Fruit fly (Drosophila melanogaster) whole organism, embryonic: ENCODE measurements around the gene crq.
A peak's percentile ranks its signal among the peaks of the same experiment; 100 is the strongest.

Experiments
- BtbVII ChIP-seq: fragments of 200-800 bp; sonication (Bioruptor generic); optimal IDR thresholded peaks from 3 replicates; lab custom pipeline; 2017; ENCODE audit warnings: missing biosample characterization, mild to moderate bottlenecking, missing genetic modification characterization
- CG10366 ChIP-seq: fragments of 200-800 bp; sonication (Bioruptor generic); IDR thresholded peaks from 2 replicates; pipeline ENCODE4 v1.3.6; 2022; ENCODE audit warnings: missing biosample characterization, missing genetic modification characterization
- CG11695 ChIP-seq: fragments of 200-800 bp; sonication (Bioruptor generic); IDR thresholded peaks from 3 replicates; pipeline ENCODE4 v1.3.6; 2022; ENCODE audit warnings: missing biosample characterization, missing genetic modification characterization
- CG12299 ChIP-seq: fragments of 200-800 bp; sonication (Bioruptor generic); optimal IDR thresholded peaks from 2 replicates; lab custom pipeline; 2018; ENCODE audit warnings: missing biosample characterization, mild to moderate bottlenecking, missing genetic modification characterization
- CG12744 ChIP-seq: fragments of 200-800 bp; sonication (Bioruptor generic); optimal IDR thresholded peaks from 2 replicates; lab custom pipeline; 2016; ENCODE audit warnings: missing biosample characterization, missing genetic modification characterization
- CG14860 ChIP-seq: fragments of 200-800 bp; sonication (Bioruptor generic); IDR thresholded peaks from 3 replicates; pipeline ENCODE4 v1.3.6; 2022; ENCODE audit warnings: missing biosample characterization, missing genetic modification characterization; ENCODE audit not compliant: partially characterized antibody
- CG17359 ChIP-seq: fragments of 200-800 bp; sonication (Bioruptor generic); optimal IDR thresholded peaks from 3 replicates; lab custom pipeline; 2018; ENCODE audit warnings: missing biosample characterization, mild to moderate bottlenecking, missing genetic modification characterization, moderate library complexity
- CG18011 ChIP-seq: fragments of 200-800 bp; sonication (Bioruptor generic); optimal IDR thresholded peaks from 2 replicates; lab custom pipeline; 2017; ENCODE audit warnings: missing biosample characterization, missing genetic modification characterization, mild to moderate bottlenecking, moderate library complexity, missing genotype
- CG18476 ChIP-seq: fragments of 200-800 bp; sonication (Bioruptor generic); optimal IDR thresholded peaks from 2 replicates; lab custom pipeline; 2016; ENCODE audit warnings: missing biosample characterization, mild to moderate bottlenecking, missing genetic modification characterization
- CG2120 ChIP-seq: fragments of 200-800 bp; sonication (Bioruptor generic); optimal IDR thresholded peaks from 3 replicates; lab custom pipeline; 2016; ENCODE audit warnings: missing biosample characterization, missing genetic modification characterization
- CG2129 ChIP-seq: fragments of 200-800 bp; sonication (Bioruptor generic); IDR thresholded peaks from 2 replicates; pipeline ENCODE4 v1.3.6; 2022; ENCODE audit warnings: missing biosample characterization, missing genetic modification characterization; ENCODE audit not compliant: partially characterized antibody
- CG31365 ChIP-seq: fragments of 200-800 bp; sonication (Bioruptor generic); optimal IDR thresholded peaks from 2 replicates; lab custom pipeline; 2018; ENCODE audit warnings: missing biosample characterization, mild to moderate bottlenecking, missing genetic modification characterization
- CG31388 ChIP-seq: fragments of 200-800 bp; sonication (Bioruptor generic); optimal IDR thresholded peaks from 2 replicates; lab custom pipeline; 2016; ENCODE audit warnings: missing biosample characterization, missing genetic modification characterization
- CG32772 ChIP-seq: fragments of 200-800 bp; sonication (Bioruptor generic); IDR thresholded peaks from 2 replicates; pipeline ENCODE4 v1.3.6; 2022; ENCODE audit warnings: missing biosample characterization, missing genetic modification characterization
- CG3281 ChIP-seq: fragments of 200-800 bp; sonication (Bioruptor generic); optimal IDR thresholded peaks from 3 replicates; lab custom pipeline; 2017; ENCODE audit warnings: missing biosample characterization, mild to moderate bottlenecking, missing genetic modification characterization
- CG34224 ChIP-seq: fragments of 200-800 bp; sonication (Bioruptor generic); IDR thresholded peaks from 3 replicates; pipeline ENCODE4 v1.3.6; 2022; ENCODE audit warnings: missing biosample characterization, missing genetic modification characterization; ENCODE audit not compliant: partially characterized antibody
- CG43689 ChIP-seq: fragments of 200-800 bp; sonication (Bioruptor generic); IDR thresholded peaks from 2 replicates; pipeline ENCODE4 v1.3.6; 2022; ENCODE audit warnings: missing biosample characterization, missing genetic modification characterization
- CG4617 ChIP-seq: fragments of 200-800 bp; sonication (Bioruptor generic); optimal IDR thresholded peaks from 3 replicates; lab custom pipeline; 2016; ENCODE audit warnings: missing biosample characterization, missing genetic modification characterization, borderline replicate concordance
- CG7963 ChIP-seq: fragments of 200-800 bp; sonication (Bioruptor generic); IDR thresholded peaks from 3 replicates; pipeline ENCODE4 v1.3.6; 2022; ENCODE audit warnings: missing biosample characterization, missing genetic modification characterization; ENCODE audit not compliant: partially characterized antibody
- CG8388 ChIP-seq: fragments of 200-800 bp; sonication (Bioruptor generic); optimal IDR thresholded peaks from 2 replicates; lab custom pipeline; 2019; ENCODE audit warnings: missing biosample characterization, mild to moderate bottlenecking, missing genetic modification characterization, moderate library complexity
- CG8944 ChIP-seq: fragments of 200-800 bp; sonication (Bioruptor generic); optimal IDR thresholded peaks from 3 replicates; lab custom pipeline; 2016; ENCODE audit warnings: missing biosample characterization, missing genetic modification characterization
- CG9609 ChIP-seq: fragments of 200-800 bp; sonication (Bioruptor generic); optimal IDR thresholded peaks from 3 replicates; lab custom pipeline; 2016; ENCODE audit warnings: missing biosample characterization, missing genetic modification characterization
- CTCF ChIP-seq: fragments of 200-800 bp; sonication (Bioruptor generic); optimal IDR thresholded peaks from 2 replicates; lab custom pipeline; 2017; ENCODE audit warnings: missing biosample characterization, mild to moderate bottlenecking, missing genetic modification characterization, moderate library complexity
- Doc2 ChIP-seq: fragments of 200-800 bp; sonication (Bioruptor generic); IDR thresholded peaks from 2 replicates; pipeline ENCODE4 v1.3.6; 2022; ENCODE audit warnings: missing biosample characterization, missing genetic modification characterization
- Ets65A ChIP-seq: fragments of 200-800 bp; sonication (Bioruptor generic); peaks from one replicate; lab custom pipeline; 2016; ENCODE audit warnings: missing biosample characterization, missing genetic modification characterization
- HLH54F ChIP-seq: fragments of 200-800 bp; sonication (Bioruptor generic); optimal IDR thresholded peaks from 3 replicates; lab custom pipeline; 2016; ENCODE audit warnings: missing biosample characterization, missing genetic modification characterization
- HmgZ ChIP-seq: fragments of 200-800 bp; sonication (Bioruptor generic); optimal IDR thresholded peaks from 2 replicates; lab custom pipeline; 2018; ENCODE audit warnings: missing biosample characterization, mild to moderate bottlenecking, missing genetic modification characterization
- MTF-1 ChIP-seq: fragments of 200-800 bp; sonication (Bioruptor generic); optimal IDR thresholded peaks from 2 replicates; lab custom pipeline; 2018; ENCODE audit warnings: missing biosample characterization, mild to moderate bottlenecking, missing genetic modification characterization, borderline replicate concordance
- Mrtf ChIP-seq: fragments of 200-800 bp; sonication (Bioruptor generic); IDR thresholded peaks from 3 replicates; pipeline ENCODE4 v1.3.6; 2022; ENCODE audit warnings: missing biosample characterization, missing genetic modification characterization
- NFAT ChIP-seq: fragments of 200-800 bp; sonication (Bioruptor generic); IDR thresholded peaks from 2 replicates; pipeline ENCODE4 v1.3.6; 2022; ENCODE audit warnings: missing biosample characterization, missing genetic modification characterization
- Oli ChIP-seq: fragments of 200-800 bp; sonication (Bioruptor generic); optimal IDR thresholded peaks from 2 replicates; lab custom pipeline; 2018; ENCODE audit warnings: missing biosample characterization, mild to moderate bottlenecking, missing genetic modification characterization, moderate library complexity
- Sry-δ ChIP-seq: fragments of 200-800 bp; sonication (Bioruptor generic); optimal IDR thresholded peaks from 2 replicates; lab custom pipeline; 2016; ENCODE audit warnings: missing biosample characterization, missing genetic modification characterization
- Xbp1 ChIP-seq: fragments of 200-800 bp; sonication (Bioruptor generic); optimal IDR thresholded peaks from 3 replicates; lab custom pipeline; 2016; ENCODE audit warnings: missing biosample characterization, mild to moderate bottlenecking, missing genetic modification characterization
- YL-1 ChIP-seq: fragments of 200-800 bp; sonication (Bioruptor generic); optimal IDR thresholded peaks from 3 replicates; lab custom pipeline; 2017; ENCODE audit warnings: missing biosample characterization, mild to moderate bottlenecking, missing genetic modification characterization
- ac ChIP-seq: fragments of 200-800 bp; sonication (Bioruptor generic); optimal IDR thresholded peaks from 3 replicates; lab custom pipeline; 2017; ENCODE audit warnings: missing biosample characterization, mild to moderate bottlenecking, missing genetic modification characterization
- ato ChIP-seq: fragments of 200-800 bp; sonication (Bioruptor generic); IDR thresholded peaks from 2 replicates; pipeline ENCODE4 v1.3.6; 2022; ENCODE audit warnings: missing biosample characterization, missing genetic modification characterization; ENCODE audit not compliant: partially characterized antibody
- hbn ChIP-seq: fragments of 200-800 bp; sonication (Bioruptor generic); IDR thresholded peaks from 2 replicates; pipeline ENCODE4 v1.3.6; 2022; ENCODE audit warnings: missing biosample characterization, missing genetic modification characterization; ENCODE audit not compliant: partially characterized antibody
- lola ChIP-seq, 3 experiments: fragments of >200 bp in 2 of 3; fragments of 200-800 bp in 1 of 3; sonication (Bioruptor generic) in 1 of 3; optimal IDR thresholded peaks; 2 replicates each; lab custom pipeline; 2017 to 2019; ENCODE audit warnings: missing biosample characterization in 3 of 3, missing genetic modification characterization in 3 of 3, mild to moderate bottlenecking in 1 of 3, moderate library complexity in 1 of 3
- mld ChIP-seq: fragments of 200-800 bp; sonication (Bioruptor generic); IDR thresholded peaks from 3 replicates; pipeline ENCODE4 v1.3.6; 2022; ENCODE audit warnings: missing biosample characterization, missing genetic modification characterization; ENCODE audit not compliant: partially characterized antibody
- pfk ChIP-seq: fragments of 200-800 bp; sonication (Bioruptor generic); optimal IDR thresholded peaks from 2 replicates; lab custom pipeline; 2018; ENCODE audit warnings: missing biosample characterization, mild to moderate bottlenecking, missing genetic modification characterization, moderate library complexity
- salm ChIP-seq: fragments of 200-800 bp; sonication (Bioruptor generic); optimal IDR thresholded peaks from 2 replicates; lab custom pipeline; 2018; ENCODE audit warnings: missing biosample characterization, mild to moderate bottlenecking, missing genetic modification characterization
- sima ChIP-seq: fragments of 200-800 bp; sonication (Bioruptor generic); optimal IDR thresholded peaks from 2 replicates; lab custom pipeline; 2016; ENCODE audit warnings: missing biosample characterization, missing genetic modification characterization
- slou ChIP-seq: fragments of 200-800 bp; sonication (Bioruptor generic); optimal IDR thresholded peaks from 3 replicates; lab custom pipeline; 2016; ENCODE audit warnings: missing biosample characterization, missing genetic modification characterization
- sqz ChIP-seq: fragments of 200-800 bp; sonication (Bioruptor generic); optimal IDR thresholded peaks from 3 replicates; lab custom pipeline; 2018; ENCODE audit warnings: missing biosample characterization, mild to moderate bottlenecking, missing genetic modification characterization
- ssp ChIP-seq: fragments of 200-800 bp; sonication (Bioruptor generic); IDR thresholded peaks from 2 replicates; pipeline ENCODE4 v1.3.6; 2022; ENCODE audit warnings: missing biosample characterization, missing genetic modification characterization
- tio ChIP-seq: fragments of 200-800 bp; sonication (Bioruptor generic); optimal IDR thresholded peaks from 2 replicates; lab custom pipeline; 2017; ENCODE audit warnings: missing biosample characterization, missing genetic modification characterization, inconsistent platforms
- trh ChIP-seq: fragments of 200-800 bp; sonication (Bioruptor generic); optimal IDR thresholded peaks from 2 replicates; lab custom pipeline; 2016; ENCODE audit warnings: missing biosample characterization, missing genetic modification characterization
- twi ChIP-seq: fragments of 200-800 bp; optimal IDR thresholded peaks from 2 replicates; lab custom pipeline; 2019; ENCODE audit warnings: missing biosample characterization, mild to moderate bottlenecking, missing genetic modification characterization, moderate library complexity
- wek ChIP-seq: fragments of 200-800 bp; sonication (Bioruptor generic); optimal IDR thresholded peaks from 3 replicates; lab custom pipeline; 2018; ENCODE audit warnings: missing biosample characterization, mild to moderate bottlenecking, missing genetic modification characterization, moderate library complexity

crq gene

DNA sequence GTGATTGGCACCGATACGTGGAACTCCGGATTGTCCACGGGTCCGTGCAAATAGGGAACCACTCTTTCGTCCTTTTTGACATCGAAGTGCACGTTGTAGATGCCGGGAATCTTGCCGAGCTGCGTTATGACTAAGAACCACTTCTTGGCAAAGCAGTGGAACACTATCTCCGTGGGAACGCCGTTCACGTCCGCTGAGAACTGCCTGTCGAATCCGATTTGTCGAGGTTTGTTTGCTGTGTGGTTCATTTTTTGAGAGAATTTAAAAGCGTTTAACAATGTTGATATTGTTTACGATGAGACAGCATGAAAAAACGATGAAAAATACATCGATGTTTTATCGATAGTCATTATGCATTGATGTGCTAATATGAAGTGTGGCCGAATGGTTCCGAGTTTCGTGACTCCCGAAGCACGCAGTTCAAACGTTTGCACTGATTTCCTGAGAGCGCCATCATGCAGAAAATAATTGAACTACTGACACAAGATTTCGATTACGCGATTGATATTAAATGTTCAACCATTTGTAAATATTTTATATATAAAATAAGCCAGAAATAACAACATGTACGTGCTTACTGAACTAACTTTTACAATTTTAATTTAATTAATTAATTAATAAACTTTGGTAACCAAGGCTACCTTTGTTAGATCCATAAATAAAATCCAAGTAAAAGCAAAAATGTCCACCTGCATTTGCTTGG, 31.6 kb downstream of the crq start, which contains the start of the genes CG11885 and CG13692 (continued):
- peak; percentile 83 for TF ChIP-seq HmgZ
- TF ChIP-seq BtbVII (GFP tag; lab: Kevin White, UChicago), result no peak
- no peak for TF ChIP-seq CG32772 (GFP tag; lab: Robert Waterston, UW)
- no peak for TF ChIP-seq CG11695 (GFP tag; lab: Robert Waterston, UW)
- TF ChIP-seq Sry-δ (GFP tag; lab: Kevin White, UChicago), result peak; percentile 88
- TF ChIP-seq salm, result no peak
- no peak for TF ChIP-seq CG18476
- TF ChIP-seq lola (GFP tag; optimal IDR thresholded peaks at IDR 0.05; lab: Kevin White, UChicago), result peak in 1 of 3 experiments; percentile 2
- TF ChIP-seq CG2120 (GFP tag; lab: Kevin White, UChicago), result peak; percentile 51
- TF ChIP-seq hbn, result peak; percentile 99
- no peak for TF ChIP-seq CG10366 (GFP tag; lab: Robert Waterston, UW)
- TF ChIP-seq twi (tag; lab: Kevin White, UChicago), result peak; percentile 25
- no peak for TF ChIP-seq CG8944
- TF ChIP-seq MTF-1 (GFP tag; lab: Kevin White, UChicago), result peak; percentile 24
- TF ChIP-seq YL-1, result peak; percentile 82
- TF ChIP-seq CG12744 (GFP tag; lab: Kevin White, UChicago), result peak; percentile 30
- peak; percentile 95 for TF ChIP-seq CTCF (GFP tag; lab: Kevin White, UChicago)
- peak; percentile 97 for TF ChIP-seq ato
- peak; percentile 96 for TF ChIP-seq CG7963 (GFP tag; lab: Robert Waterston, UW)
- TF ChIP-seq CG12299 (tag; lab: Kevin White, UChicago), result peak; percentile 31
- no peak for TF ChIP-seq pfk (GFP tag; lab: Kevin White, UChicago)
- TF ChIP-seq CG8388 (GFP tag; lab: Kevin White, UChicago), result no peak
- peak; percentile 89 for TF ChIP-seq CG2129 (GFP tag; lab: Robert Waterston, UW)
- peak; percentile 20 for TF ChIP-seq CG18011 (GFP tag; lab: Kevin White, UChicago)
- TF ChIP-seq trh (GFP tag; lab: Kevin White, UChicago), result no peak
- no peak for TF ChIP-seq CG3281 (GFP tag; lab: Kevin White, UChicago)
- no peak for TF ChIP-seq tio (GFP tag; lab: Kevin White, UChicago)
- TF ChIP-seq CG17359 (tag; lab: Kevin White, UChicago), result peak; percentile 16
- no peak for TF ChIP-seq CG43689 (GFP tag; lab: Robert Waterston, UW)
- TF ChIP-seq ac (GFP tag; lab: Kevin White, UChicago), result no peak
- no peak for TF ChIP-seq sima (GFP tag; lab: Kevin White, UChicago)
- no peak for TF ChIP-seq CG31388 (GFP tag; lab: Kevin White, UChicago)
- TF ChIP-seq wek, result no peak
- TF ChIP-seq NFAT, result 0 out of 2 replicates have a peak, but pooled peaks have one; percentile 21
- peak; percentile 100 for TF ChIP-seq CG34224 (GFP tag; lab: Robert Waterston, UW)
- peak; percentile 96 for TF ChIP-seq mld (GFP tag; lab: Robert Waterston, UW)
- TF ChIP-seq Doc2 (GFP tag; lab: Robert Waterston, UW), result no peak
- no peak for TF ChIP-seq slou (GFP tag; lab: Kevin White, UChicago)
- peak; percentile 44 for TF ChIP-seq ssp (GFP tag; lab: Robert Waterston, UW)
- peak; percentile 96 for TF ChIP-seq Ets65A (GFP tag; lab: Kevin White, UChicago)
- peak; percentile 81 for TF ChIP-seq sqz (GFP tag; lab: Kevin White, UChicago)
- TF ChIP-seq HLH54F, result no peak
- TF ChIP-seq CG4617 (GFP tag; lab: Kevin White, UChicago), result peak; percentile 72
- TF ChIP-seq Xbp1, result peak; percentile 53
- TF ChIP-seq CG31365, result peak; percentile 4
- TF ChIP-seq Mrtf (GFP tag; lab: Robert Waterston, UW), result no peak
- no peak for TF ChIP-seq Oli
- peak; percentile 92 for TF ChIP-seq CG14860 (GFP tag; lab: Robert Waterston, UW)
- TF ChIP-seq CG9609 (GFP tag; lab: Kevin White, UChicago), result peak; percentile 0
